Fruit fly (Drosophila melanogaster): ENCODE measurements around the gene CG9886.

DNA sequence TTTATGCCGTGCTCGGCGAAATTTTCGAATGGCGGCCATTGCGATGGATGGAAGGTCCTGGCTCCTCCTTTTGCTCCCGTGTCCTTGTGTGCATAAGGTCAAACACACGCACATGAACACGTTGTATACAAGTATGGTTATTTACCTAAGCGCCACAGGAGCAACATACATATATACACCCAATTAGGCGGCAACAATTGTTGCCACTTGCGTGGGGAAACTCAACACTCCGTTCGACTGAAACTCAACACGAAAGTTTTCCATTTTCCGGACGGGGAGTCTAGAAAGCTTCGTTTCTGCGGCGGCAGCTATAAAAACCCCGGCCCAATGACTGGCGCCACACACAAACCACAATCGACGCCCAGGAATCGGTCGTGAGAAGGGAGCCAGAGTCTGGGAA lies 29.3 kb upstream of the CG9886 start, which contains the start of gene CG46448:
- TF ChIP-seq net (GFP tag; optimal IDR thresholded peaks at IDR 0.05) (no peak), CG15336 (GFP tag; IDR thresholded peaks at IDR 0.05) (no peak), CG8319 (GFP tag; optimal IDR thresholded peaks at IDR 0.05) (no peak), dac (GFP tag; optimal IDR thresholded peaks at IDR 0.05) (no peak), Sox15 (GFP tag; optimal IDR thresholded peaks at IDR 0.05) (no peak), Gug (GFP tag; IDR thresholded peaks at IDR 0.05) (no peak), OdsH (GFP tag; optimal IDR thresholded peaks at IDR 0.05) (no peak), CG3032 (tag; optimal IDR thresholded peaks at IDR 0.05) (no peak), pdm3 (GFP tag; optimal IDR thresholded peaks at IDR 0.05) (no peak)

Measured in whole organism, prepupa.